Fruit fly (Drosophila melanogaster) whole organism, embryonic: ENCODE results near the gene KFase.
A peak's percentile ranks its signal among the peaks of the same experiment; 100 is the strongest.

ENCODE experiments used
- ATbp ChIP-seq: fragments of 200-800 bp; sonication (Bioruptor generic); optimal IDR thresholded peaks from 2 replicates; lab custom pipeline; 2017; ENCODE audit warnings: missing biosample characterization, mild to moderate bottlenecking, missing genetic modification characterization, missing genetic modification reagents
- Aef1 ChIP-seq: fragments of 200-800 bp; sonication (Bioruptor generic); IDR thresholded peaks from 3 replicates; pipeline ENCODE4 v1.3.6; 2022; ENCODE audit warnings: missing biosample characterization, missing genetic modification characterization
- Antp ChIP-seq: fragments of 200-800 bp; sonication (Bioruptor generic); optimal IDR thresholded peaks from 3 replicates; lab custom pipeline; 2016; ENCODE audit warnings: missing biosample characterization, missing genetic modification characterization
- Asciz ChIP-seq: fragments of 200-800 bp; sonication (Bioruptor generic); optimal IDR thresholded peaks from 2 replicates; lab custom pipeline; 2017; ENCODE audit warnings: missing biosample characterization, mild to moderate bottlenecking, missing genetic modification characterization, missing genetic modification reagents
- Atf6 ChIP-seq: fragments of 200-800 bp; sonication (Bioruptor generic); IDR thresholded peaks from 2 replicates; pipeline ENCODE4 v1.3.6; 2022; ENCODE audit warnings: missing biosample characterization, missing genetic modification characterization
- CG10431 ChIP-seq: fragments of 200-800 bp; sonication (Bioruptor generic); optimal IDR thresholded peaks from 3 replicates; lab custom pipeline; 2018; ENCODE audit warnings: missing biosample characterization, mild to moderate bottlenecking, missing genetic modification characterization
- CG13296 ChIP-seq: fragments of 200-800 bp; sonication (Bioruptor generic); optimal IDR thresholded peaks from 3 replicates; lab custom pipeline; 2018; ENCODE audit warnings: missing biosample characterization, mild to moderate bottlenecking, missing genetic modification characterization
- CG16815 ChIP-seq: fragments of 200-800 bp; sonication (Bioruptor generic); optimal IDR thresholded peaks from 3 replicates; lab custom pipeline; 2017; ENCODE audit warnings: missing biosample characterization, mild to moderate bottlenecking, missing genetic modification characterization
- CG34376 ChIP-seq: fragments of 200-800 bp; sonication (Bioruptor generic); optimal IDR thresholded peaks from 2 replicates; lab custom pipeline; 2018; ENCODE audit warnings: missing biosample characterization, mild to moderate bottlenecking, missing genetic modification characterization
- CG4360 ChIP-seq: fragments of 200-800 bp; sonication (Bioruptor generic); IDR thresholded peaks from 2 replicates; pipeline ENCODE4 v1.3.6; 2022; ENCODE audit warnings: missing biosample characterization, missing genetic modification characterization
- CG5953 ChIP-seq: fragments of 200-800 bp; sonication (Bioruptor generic); IDR thresholded peaks from 2 replicates; pipeline ENCODE4 v1.3.6; 2022; ENCODE audit warnings: missing biosample characterization, missing genetic modification characterization
- CG7745 ChIP-seq: fragments of 200-800 bp; sonication (Bioruptor generic); optimal IDR thresholded peaks from 2 replicates; lab custom pipeline; 2018; ENCODE audit warnings: missing biosample characterization, mild to moderate bottlenecking, missing genetic modification characterization, moderate library complexity
- CG8089 ChIP-seq: fragments of 200-800 bp; sonication (Bioruptor generic); optimal IDR thresholded peaks from 3 replicates; lab custom pipeline; 2016; ENCODE audit warnings: missing biosample characterization, missing genetic modification characterization
- Dip2 ChIP-seq: fragments of 200-800 bp; sonication (Bioruptor generic); IDR thresholded peaks from 2 replicates; pipeline ENCODE4 v1.3.6; 2022; ENCODE audit warnings: missing biosample characterization, missing genetic modification characterization
- Dp ChIP-seq: fragments of 200-800 bp; sonication (Bioruptor generic); optimal IDR thresholded peaks from 2 replicates; lab custom pipeline; 2018; ENCODE audit warnings: missing biosample characterization, mild to moderate bottlenecking, missing genetic modification characterization, moderate library complexity
- H15 ChIP-seq: fragments of 200-800 bp; sonication (Bioruptor generic); IDR thresholded peaks from 3 replicates; pipeline ENCODE4 v1.3.6; 2022; ENCODE audit warnings: missing biosample characterization, missing genetic modification characterization
- HLH4C ChIP-seq: fragments of 200-800 bp; sonication (Bioruptor generic); IDR thresholded peaks from 3 replicates; pipeline ENCODE4 v1.3.6; 2022; ENCODE audit warnings: missing biosample characterization, missing genetic modification characterization; ENCODE audit not compliant: partially characterized antibody
- Hmx ChIP-seq: fragments of 200-800 bp; sonication (Bioruptor generic); optimal IDR thresholded peaks from 2 replicates; lab custom pipeline; 2016; ENCODE audit warnings: missing biosample characterization, missing genetic modification characterization
- Med ChIP-seq: fragments of 200-800 bp; sonication (Bioruptor generic); peaks from one replicate; lab custom pipeline; 2016; ENCODE audit warnings: missing biosample characterization, missing genetic modification characterization, mild to moderate bottlenecking, inconsistent platforms, moderate library complexity
- Mrtf ChIP-seq: fragments of 200-800 bp; sonication (Bioruptor generic); IDR thresholded peaks from 3 replicates; pipeline ENCODE4 v1.3.6; 2022; ENCODE audit warnings: missing biosample characterization, missing genetic modification characterization
- NFAT ChIP-seq: fragments of 200-800 bp; sonication (Bioruptor generic); IDR thresholded peaks from 2 replicates; pipeline ENCODE4 v1.3.6; 2022; ENCODE audit warnings: missing biosample characterization, missing genetic modification characterization
- Nf-YA ChIP-seq: fragments of 200-800 bp; sonication (Bioruptor generic); IDR thresholded peaks from 2 replicates; pipeline ENCODE4 v1.3.6; 2022; ENCODE audit warnings: missing biosample characterization, missing genetic modification characterization
- Stat92E ChIP-seq, 3 experiments: fragments of >200 bp in 2 of 3; fragments of 200-800 bp in 1 of 3; sonication (Bioruptor generic) in 1 of 3; optimal IDR thresholded peaks; 2 replicates each; lab custom pipeline; 2017 to 2019; ENCODE audit warnings: missing biosample characterization in 3 of 3, missing genetic modification characterization in 3 of 3, mild to moderate bottlenecking in 1 of 3, moderate library complexity in 1 of 3
- Xrp1 ChIP-seq: fragments of 200-800 bp; sonication (Bioruptor generic); IDR thresholded peaks from 2 replicates; pipeline ENCODE4 v1.3.6; 2022; ENCODE audit warnings: missing biosample characterization, missing genetic modification characterization
- YL-1 ChIP-seq: fragments of 200-800 bp; sonication (Bioruptor generic); optimal IDR thresholded peaks from 3 replicates; lab custom pipeline; 2017; ENCODE audit warnings: missing biosample characterization, mild to moderate bottlenecking, missing genetic modification characterization
- ara ChIP-seq: fragments of 200-800 bp; sonication (Bioruptor generic); IDR thresholded peaks from 2 replicates; pipeline ENCODE4 v1.3.6; 2022; ENCODE audit warnings: missing biosample characterization, missing genetic modification characterization
- bcd ChIP-seq: fragments of 200-800 bp; sonication (Bioruptor generic); optimal IDR thresholded peaks from 2 replicates; lab custom pipeline; 2017; ENCODE audit warnings: missing biosample characterization, mild to moderate bottlenecking, missing genetic modification characterization
- ci ChIP-seq: fragments of 200-800 bp; sonication (Bioruptor generic); IDR thresholded peaks from 3 replicates; pipeline ENCODE4 v1.3.6; 2022; ENCODE audit warnings: missing biosample characterization, missing genetic modification characterization
- crp ChIP-seq, 2 experiments: fragments of 200-800 bp; sonication (Bioruptor generic); optimal IDR thresholded peaks; 2 replicates in 1 of 2; 3 replicates in 1 of 2; lab custom pipeline; 2017; ENCODE audit warnings: missing biosample characterization in 2 of 2, missing genetic modification characterization in 2 of 2, mild to moderate bottlenecking in 1 of 2, moderate library complexity in 1 of 2
- gro ChIP-seq: fragments of 200-800 bp; sonication (Bioruptor generic); optimal IDR thresholded peaks from 2 replicates; lab custom pipeline; 2016; ENCODE audit warnings: missing biosample characterization, missing genetic modification characterization
- hth ChIP-seq: fragments of >200 bp; optimal IDR thresholded peaks from 2 replicates; lab custom pipeline; 2017; ENCODE audit warnings: inconsistent platforms
- lab ChIP-seq: fragments of 200-800 bp; sonication (Bioruptor generic); optimal IDR thresholded peaks from 3 replicates; lab custom pipeline; 2017; ENCODE audit warnings: missing biosample characterization, missing genetic modification characterization, mild to moderate bottlenecking, moderate library complexity, missing genetic modification reagents
- lola ChIP-seq, 3 experiments: fragments of >200 bp in 2 of 3; fragments of 200-800 bp in 1 of 3; sonication (Bioruptor generic) in 1 of 3; optimal IDR thresholded peaks; 2 replicates each; lab custom pipeline; 2017 to 2019; ENCODE audit warnings: missing biosample characterization in 3 of 3, missing genetic modification characterization in 3 of 3, mild to moderate bottlenecking in 1 of 3, moderate library complexity in 1 of 3
- mirr ChIP-seq: fragments of 200-800 bp; sonication (Bioruptor generic); optimal IDR thresholded peaks from 3 replicates; lab custom pipeline; 2018; ENCODE audit warnings: missing biosample characterization, mild to moderate bottlenecking, missing genetic modification characterization
- nau ChIP-seq: fragments of 200-800 bp; sonication (Bioruptor generic); optimal IDR thresholded peaks from 3 replicates; lab custom pipeline; 2017; ENCODE audit warnings: missing biosample characterization, mild to moderate bottlenecking, missing genetic modification characterization, missing genetic modification reagents
- nmo ChIP-seq: fragments of 200-800 bp; sonication (Bioruptor generic); optimal IDR thresholded peaks from 2 replicates; lab custom pipeline; 2018; ENCODE audit warnings: missing biosample characterization, mild to moderate bottlenecking, missing genetic modification characterization, moderate library complexity
- pb ChIP-seq: fragments of 200-800 bp; sonication (Bioruptor generic); optimal IDR thresholded peaks from 3 replicates; lab custom pipeline; 2016; ENCODE audit warnings: missing biosample characterization, missing genetic modification characterization
- peb ChIP-seq: fragments of 200-800 bp; sonication (Bioruptor generic); IDR thresholded peaks from 2 replicates; pipeline ENCODE4 v1.3.6; 2022; ENCODE audit warnings: missing biosample characterization, missing genetic modification characterization
- pros ChIP-seq: fragments of 200-800 bp; sonication (Bioruptor generic); optimal IDR thresholded peaks from 3 replicates; lab custom pipeline; 2019; ENCODE audit warnings: missing biosample characterization, mild to moderate bottlenecking, missing genetic modification characterization, moderate library complexity
- ro ChIP-seq: fragments of 200-800 bp; sonication (Bioruptor generic); IDR thresholded peaks from 2 replicates; pipeline ENCODE4 v1.3.6; 2022; ENCODE audit warnings: missing biosample characterization, missing genetic modification characterization
- salm ChIP-seq: fragments of 200-800 bp; sonication (Bioruptor generic); optimal IDR thresholded peaks from 2 replicates; lab custom pipeline; 2018; ENCODE audit warnings: missing biosample characterization, mild to moderate bottlenecking, missing genetic modification characterization
- shn ChIP-seq: fragments of 200-800 bp; sonication (Bioruptor generic); optimal IDR thresholded peaks from 3 replicates; lab custom pipeline; 2016; ENCODE audit warnings: missing biosample characterization, missing genetic modification characterization
- sisA ChIP-seq: fragments of 200-800 bp; sonication (Bioruptor generic); IDR thresholded peaks from 2 replicates; pipeline ENCODE4 v1.3.6; 2022; ENCODE audit warnings: missing biosample characterization, missing genetic modification characterization
- so ChIP-seq: fragments of 200-800 bp; sonication (Bioruptor generic); IDR thresholded peaks from 3 replicates; pipeline ENCODE4 v1.3.6; 2022; ENCODE audit warnings: missing biosample characterization, missing genetic modification characterization
- usp ChIP-seq: fragments of >200 bp; optimal IDR thresholded peaks from 2 replicates; lab custom pipeline; 2017; ENCODE audit warnings: missing biosample characterization, missing genetic modification characterization
- zen ChIP-seq: fragments of 200-800 bp; sonication (Bioruptor generic); optimal IDR thresholded peaks from 3 replicates; lab custom pipeline; 2018; ENCODE audit warnings: missing biosample characterization, mild to moderate bottlenecking, missing genetic modification characterization, moderate library complexity

Gene KFase

dm6 chr2L:6461497-6461896 lies 27.1 kb downstream of the KFase start (continued):
- TF ChIP-seq CG10431 (GFP tag; lab: Kevin White, UChicago) (peak; percentile 35), Dp (GFP tag; lab: Kevin White, UChicago) (no peak), sisA (0 out of 2 replicates have a peak, but pooled peaks have one; percentile 6), ATbp (GFP tag; lab: Kevin White, UChicago) (peak; percentile 77)

dm6 chr2L:6457583-6457982 lies 31.0 kb downstream of the KFase start:
- no peak for TF ChIP-seq Mrtf (GFP tag; lab: Robert Waterston, UW)
- 0 out of 3 replicates have a peak, but pooled peaks have one; percentile 9 for TF ChIP-seq HLH4C

- TF ChIP-seq pros (GFP tag; lab: Kevin White, UChicago) (no peak), Dip2 (no peak), CG4360 (GFP tag; lab: Robert Waterston, UW) (no peak), CG8089 (GFP tag; lab: Kevin White, UChicago) (peak; percentile 70), gro (GFP tag; lab: Kevin White, UChicago) (peak; percentile 62), ATbp (GFP tag; lab: Kevin White, UChicago) (peak; percentile 6), lab (GFP tag; lab: Kevin White, UChicago) (peak; percentile 66), CG7745 (tag; lab: Kevin White, UChicago) (no peak), Med (peak; percentile 93), crp (GFP tag; optimal IDR thresholded peaks at IDR 0.05; lab: Kevin White, UChicago) (peak in 1 of 2 experiments; percentile 33), Antp (peak; percentile 79), usp (GFP tag; lab: Kevin White, UChicago) (no peak), CG16815 (peak; percentile 61), mirr (GFP tag; lab: Kevin White, UChicago) (no peak), bcd (GFP tag; lab: Kevin White, UChicago) (peak; percentile 68), CG34376 (GFP tag; lab: Kevin White, UChicago) (peak; percentile 37), ro (GFP tag; lab: Robert Waterston, UW) (no peak), nau (GFP tag; lab: Kevin White, UChicago) (no peak), shn (GFP tag; lab: Kevin White, UChicago) (peak; percentile 69), CG5953 (GFP tag; lab: Robert Waterston, UW) (no peak), hth (no peak), peb (no peak; the same call in 1 of the 2 replicates), H15 (GFP tag; lab: Robert Waterston, UW) (no peak), Nf-YA (GFP tag; lab: Robert Waterston, UW) (no peak), nmo (GFP tag; lab: Kevin White, UChicago) (peak; percentile 87), so (GFP tag; lab: Robert Waterston, UW) (no peak), CG13296 (GFP tag; lab: Kevin White, UChicago) (peak; percentile 4), Asciz (no peak), lola (GFP tag; optimal IDR thresholded peaks at IDR 0.05; lab: Kevin White, UChicago) (peak in 2 of 3 experiments; percentile 26 to 91), Aef1 (GFP tag; lab: Robert Waterston, UW) (peak; percentile 54; the same call in 2 of the 3 replicates), Xrp1 (GFP tag; lab: Robert Waterston, UW) (peak; percentile 59; the same call in 1 of the 2 replicates), Hmx (GFP tag; lab: Kevin White, UChicago) (no peak), ci (GFP tag; lab: Robert Waterston, UW) (peak; percentile 57), zen (tag; lab: Kevin White, UChicago) (peak; percentile 73), salm (peak; percentile 36), Stat92E (GFP tag; optimal IDR thresholded peaks at IDR 0.05; lab: Kevin White, UChicago) (peak in 2 of 3 experiments; percentile 47 to 54), YL-1 (GFP tag; lab: Kevin White, UChicago) (peak; percentile 51), NFAT (peak; percentile 61), ara (GFP tag; lab: Robert Waterston, UW) (no peak), pb (GFP tag; lab: Kevin White, UChicago) (peak; percentile 41), Atf6 (GFP tag; lab: Robert Waterston, UW) (0 out of 2 replicates have a peak, but pooled peaks have one; percentile 8)
Measured at dm6 chr2L:6455955-6456599, 32.5 kb downstream of the KFase start, which contains the start of gene frj. Gene frj, plus strand, starts transcription at chr2L:6456052.
